Worm (Caenorhabditis elegans) whole organism, L1 larva: Measurements from ENCODE around the gene D2085.7.
A peak's percentile ranks its signal among the peaks of the same experiment; 100 is the strongest.

Experiments
- C16A3.4 ChIP-seq: fragments of 150-350 bp; optimal IDR thresholded peaks from 2 replicates; lab custom pipeline; 2014; ENCODE audit warnings: missing biosample characterization, missing genetic modification characterization
- F16B12.6 ChIP-seq: fragments of 150-350 bp; optimal IDR thresholded peaks from 2 replicates; lab custom pipeline; 2014; ENCODE audit warnings: missing biosample characterization, missing genetic modification characterization
- Y116A8C.19 ChIP-seq: sonication (generic microtip); optimal IDR thresholded peaks from 2 replicates; lab custom pipeline; 2016; ENCODE audit warnings: missing compliant biosample characterization, missing genetic modification characterization, borderline replicate concordance
- aha-1 ChIP-seq: fragments of 150-350 bp; optimal IDR thresholded peaks from 2 replicates; lab custom pipeline; 2014; ENCODE audit warnings: missing biosample characterization, missing genetic modification characterization
- alr-1 ChIP-seq: fragments of 200-800 bp; sonication (Bioruptor generic); optimal IDR thresholded peaks from 2 replicates; lab custom pipeline; 2018; ENCODE audit warnings: borderline replicate concordance, mild to moderate bottlenecking, missing genetic modification characterization, missing compliant biosample characterization
- ama-1 ChIP-seq: fragments of 150-350 bp; optimal IDR thresholded peaks from 2 replicates; lab custom pipeline; 2014
- blmp-1 ChIP-seq: fragments of 150-350 bp; optimal IDR thresholded peaks from 2 replicates; lab custom pipeline; 2014; ENCODE audit warnings: missing biosample characterization, missing genetic modification characterization
- ceh-8 ChIP-seq: fragments of 200-800 bp; sonication (Bioruptor generic); optimal IDR thresholded peaks from 2 replicates; lab custom pipeline; 2018; ENCODE audit warnings: mild to moderate bottlenecking, missing genetic modification characterization, moderate library complexity, missing compliant biosample characterization
- ceh-82 ChIP-seq, 3 experiments: fragments of 150-350 bp in 1 of 3; sonication (generic microtip) in 2 of 3; optimal IDR thresholded peaks; 2 replicates each; lab custom pipeline; 2014 to 2017; ENCODE audit warnings: missing biosample characterization in 3 of 3, missing genetic modification characterization in 3 of 3
- ces-1 ChIP-seq: fragments of 150-350 bp; optimal IDR thresholded peaks from 2 replicates; lab custom pipeline; 2014; ENCODE audit warnings: missing biosample characterization, missing genetic modification reagents, missing genetic modification characterization
- dsc-1 ChIP-seq: sonication (generic microtip); optimal IDR thresholded peaks from 2 replicates; lab custom pipeline; 2016; ENCODE audit warnings: mild to moderate bottlenecking, missing genetic modification characterization, missing compliant biosample characterization
- efl-1 ChIP-seq, 4 experiments: fragments of 150-350 bp; optimal IDR thresholded peaks in 3 of 4; peaks in 1 of 4; 1 replicate in 1 of 4; 2 replicates in 3 of 4; lab custom pipeline; 2014; ENCODE audit warnings: missing biosample characterization in 2 of 4, missing genetic modification characterization in 2 of 4, missing genetic modification reagents in 2 of 4
- efl-3 ChIP-seq: fragments of 200-800 bp; sonication (Bioruptor generic); optimal IDR thresholded peaks from 2 replicates; lab custom pipeline; 2018; ENCODE audit warnings: mild to moderate bottlenecking, missing genetic modification characterization, missing compliant biosample characterization
- egl-13 ChIP-seq: sonication (generic microtip); optimal IDR thresholded peaks from 2 replicates; lab custom pipeline; 2016; ENCODE audit warnings: missing genotype, missing genetic modification reagents, missing genetic modification characterization, missing compliant biosample characterization
- elt-3 ChIP-seq, 6 experiments: fragments of 150-350 bp in 1 of 6; sonication (generic microtip); optimal IDR thresholded peaks; 2 replicates each; lab custom pipeline; 2017 to 2018; ENCODE audit warnings: missing biosample characterization in 6 of 6, missing genetic modification characterization in 6 of 6, inconsistent platforms in 1 of 6
- ets-5 ChIP-seq: fragments of 200-800 bp; sonication (Bioruptor generic); IDR thresholded peaks from 2 replicates; pipeline ENCODE4 v1.3.6; 2022; ENCODE audit warnings: missing genetic modification characterization, missing compliant biosample characterization
- fkh-10 ChIP-seq: sonication (generic microtip); optimal IDR thresholded peaks from 2 replicates; lab custom pipeline; 2017; ENCODE audit warnings: missing biosample characterization, missing genetic modification reagents, missing genetic modification characterization
- fkh-4 ChIP-seq: sonication (generic microtip); optimal IDR thresholded peaks from 2 replicates; lab custom pipeline; 2016; ENCODE audit warnings: missing compliant biosample characterization, missing genetic modification characterization, borderline replicate concordance
- grh-1 ChIP-seq: fragments of 200-800 bp; sonication (Bioruptor generic); IDR thresholded peaks from 2 replicates; pipeline ENCODE4 v1.3.6; 2022; ENCODE audit warnings: missing genetic modification reagents, missing genetic modification characterization, missing compliant biosample characterization
- hlh-17 ChIP-seq: fragments of 200-800 bp; sonication (Bioruptor generic); optimal IDR thresholded peaks from 2 replicates; lab custom pipeline; 2018; ENCODE audit warnings: missing genetic modification characterization, mild to moderate bottlenecking, missing compliant biosample characterization, moderate library complexity, borderline replicate concordance
- hlh-4 ChIP-seq: sonication (generic microtip); optimal IDR thresholded peaks from 2 replicates; lab custom pipeline; 2016; ENCODE audit warnings: mild to moderate bottlenecking, missing genetic modification characterization, missing compliant biosample characterization
- hpl-2 ChIP-seq: fragments of 150-350 bp; optimal IDR thresholded peaks from 2 replicates; lab custom pipeline; 2014; ENCODE audit warnings: missing biosample characterization, missing genetic modification reagents, missing genetic modification characterization
- irx-1 ChIP-seq: sonication (generic microtip); optimal IDR thresholded peaks from 2 replicates; lab custom pipeline; 2016; ENCODE audit warnings: missing genetic modification characterization, missing compliant biosample characterization
- jun-1 ChIP-seq: fragments of 150-350 bp; optimal IDR thresholded peaks from 2 replicates; lab custom pipeline; 2014; ENCODE audit warnings: missing biosample characterization, missing genetic modification reagents, missing genetic modification characterization
- lin-13 ChIP-seq: fragments of 150-350 bp; optimal IDR thresholded peaks from 2 replicates; lab custom pipeline; 2014; ENCODE audit warnings: missing biosample characterization, missing genetic modification reagents, missing genetic modification characterization
- lin-14 ChIP-seq: fragments of 200-800 bp; sonication (Bioruptor generic); optimal IDR thresholded peaks from 2 replicates; lab custom pipeline; 2018; ENCODE audit warnings: mild to moderate bottlenecking, missing genetic modification characterization, moderate library complexity, missing compliant biosample characterization
- lin-39 ChIP-seq: fragments of 150-350 bp; optimal IDR thresholded peaks from 2 replicates; lab custom pipeline; 2014; ENCODE audit warnings: missing biosample characterization, missing genetic modification reagents, missing genetic modification characterization
- mab-9 ChIP-seq: fragments of 200-800 bp; sonication (Bioruptor generic); IDR thresholded peaks from 2 replicates; pipeline ENCODE4 v1.3.6; 2022; ENCODE audit warnings: missing genetic modification reagents, missing genetic modification characterization, missing compliant biosample characterization
- mdl-1 ChIP-seq, 2 experiments: fragments of 150-350 bp; optimal IDR thresholded peaks; 2 replicates each; lab custom pipeline; 2014 to 2017; ENCODE audit warnings: missing biosample characterization in 2 of 2, missing genetic modification characterization in 2 of 2, inconsistent platforms in 1 of 2
- mef-2 ChIP-seq: fragments of 150-350 bp; optimal IDR thresholded peaks from 2 replicates; lab custom pipeline; 2014; ENCODE audit warnings: missing biosample characterization, missing genetic modification characterization
- mep-1 ChIP-seq: fragments of 150-350 bp; optimal IDR thresholded peaks from 2 replicates; lab custom pipeline; 2014; ENCODE audit warnings: missing biosample characterization, missing genetic modification characterization
- nhr-19 ChIP-seq: fragments of 200-800 bp; sonication (Bioruptor generic); conservative IDR thresholded peaks from 2 replicates; pipeline ENCODE4 v1.3.6; 2022; ENCODE audit warnings: missing genetic modification characterization, missing compliant biosample characterization
- nhr-20 ChIP-seq: sonication (generic microtip); optimal IDR thresholded peaks from 2 replicates; lab custom pipeline; 2016; ENCODE audit warnings: mild to moderate bottlenecking, missing genetic modification characterization, missing compliant biosample characterization
- nhr-237 ChIP-seq: fragments of 150-350 bp; optimal IDR thresholded peaks from 2 replicates; lab custom pipeline; 2014; ENCODE audit warnings: missing biosample characterization, missing genetic modification characterization
- nhr-28 ChIP-seq: fragments of 150-350 bp; optimal IDR thresholded peaks from 2 replicates; lab custom pipeline; 2014; ENCODE audit warnings: missing biosample characterization, missing genetic modification characterization
- nhr-71 ChIP-seq: sonication (generic microtip); optimal IDR thresholded peaks from 2 replicates; lab custom pipeline; 2016; ENCODE audit warnings: mild to moderate bottlenecking, missing genetic modification characterization, moderate library complexity, missing compliant biosample characterization
- nhr-76 ChIP-seq: sonication (generic microtip); optimal IDR thresholded peaks from 2 replicates; lab custom pipeline; 2017; ENCODE audit warnings: missing biosample characterization, missing genetic modification characterization
- nhr-90 ChIP-seq: sonication (generic microtip); optimal IDR thresholded peaks from 2 replicates; lab custom pipeline; 2016; ENCODE audit warnings: mild to moderate bottlenecking, missing genetic modification characterization, missing compliant biosample characterization; ENCODE audit not compliant: poor library complexity
- pax-3 ChIP-seq: fragments of 200-800 bp; sonication (Bioruptor generic); optimal IDR thresholded peaks from 2 replicates; lab custom pipeline; 2018; ENCODE audit warnings: mild to moderate bottlenecking, missing genetic modification characterization, moderate library complexity, missing compliant biosample characterization
- skn-1 ChIP-seq: fragments of 150-350 bp; optimal IDR thresholded peaks from 2 replicates; lab custom pipeline; 2014; ENCODE audit warnings: missing biosample characterization, missing genetic modification characterization
- sox-4 ChIP-seq: sonication (generic microtip); optimal IDR thresholded peaks from 2 replicates; lab custom pipeline; 2016; ENCODE audit warnings: missing genetic modification characterization, missing compliant biosample characterization
- sptf-1 ChIP-seq: fragments of 150-350 bp; optimal IDR thresholded peaks from 2 replicates; lab custom pipeline; 2014; ENCODE audit warnings: missing biosample characterization, missing genetic modification characterization
- swsn-7 ChIP-seq: sonication (generic microtip); optimal IDR thresholded peaks from 2 replicates; lab custom pipeline; 2016; ENCODE audit warnings: missing genetic modification characterization, missing compliant biosample characterization
- unc-62 ChIP-seq: fragments of 150-350 bp; optimal IDR thresholded peaks from 2 replicates; lab custom pipeline; 2014; ENCODE audit warnings: missing biosample characterization, missing genetic modification reagents, missing genetic modification characterization
- unc-98 ChIP-seq: fragments of 200-800 bp; sonication (Bioruptor generic); IDR thresholded peaks from 2 replicates; pipeline ENCODE4 v1.3.6; 2022; ENCODE audit warnings: missing genetic modification characterization, missing compliant biosample characterization
- zip-4 ChIP-seq: fragments of 200-800 bp; sonication (Bioruptor generic); optimal IDR thresholded peaks from 2 replicates; lab custom pipeline; 2018; ENCODE audit warnings: mild to moderate bottlenecking, missing genetic modification characterization, moderate library complexity, missing compliant biosample characterization
- ztf-4 ChIP-seq: fragments of 150-350 bp; optimal IDR thresholded peaks from 2 replicates; lab custom pipeline; 2014; ENCODE audit warnings: missing biosample characterization, missing genetic modification characterization

The D2085.7 gene

ce11 chrII:8650644-8651159 lies 9.5 kb downstream of the D2085.7 start, which contains the start of gene pyr-1 (continued):
- peak; percentile 52 for TF ChIP-seq C16A3.4
- peak; percentile 59 for TF ChIP-seq mep-1 (tag; lab: Kevin White, UChicago)
- TF ChIP-seq alr-1 (tag; lab: Kevin White, UChicago), result no peak
- TF ChIP-seq F16B12.6, result peak; percentile 13
- TF ChIP-seq grh-1 (GFP tag; lab: Robert Waterston, UW), result no peak
- no peak for TF ChIP-seq unc-62 (GFP tag; lab: Kevin White, UChicago)
- no peak for TF ChIP-seq Y116A8C.19 (tag; lab: Kevin White, UChicago)
- no peak for TF ChIP-seq sox-4 (tag; lab: Kevin White, UChicago)
- TF ChIP-seq elt-3 (tag; optimal IDR thresholded peaks at IDR 0.05; lab: Kevin White, UChicago), result peak in 2 of 6 experiments; percentile 44 to 91
- TF ChIP-seq jun-1 (tag; lab: Kevin White, UChicago), result no peak
- no peak for TF ChIP-seq ama-1 (lab: Kevin White, UChicago)
- TF ChIP-seq lin-14 (GFP tag; lab: Kevin White, UChicago), result peak; percentile 72
- no peak for TF ChIP-seq unc-98 (GFP tag; lab: Robert Waterston, UW)
- no peak for TF ChIP-seq fkh-4 (tag; lab: Kevin White, UChicago)
- TF ChIP-seq zip-4 (GFP tag; lab: Kevin White, UChicago), result no peak
- TF ChIP-seq hlh-4 (tag; lab: Kevin White, UChicago), result no peak
- no peak for TF ChIP-seq lin-39
- TF ChIP-seq nhr-76, result no peak
- TF ChIP-seq dsc-1 (tag; lab: Kevin White, UChicago), result no peak
- TF ChIP-seq efl-3 (GFP tag; lab: Kevin White, UChicago), result no peak
- peak in 1 of 2 experiments; percentile 17 for TF ChIP-seq efl-1 (optimal IDR thresholded peaks at IDR 0.05; lab: Kevin White, UChicago)
- TF ChIP-seq efl-1 (GFP tag; optimal IDR thresholded peaks at IDR 0.05 in 1 of 2; lab: Kevin White, UChicago), result peak in 1 of 2 experiments; percentile 92
- TF ChIP-seq mef-2, result no peak
- TF ChIP-seq ceh-82 (tag; optimal IDR thresholded peaks at IDR 0.05; lab: Kevin White, UChicago), result no peak
- TF ChIP-seq nhr-237, result no peak
- TF ChIP-seq ces-1, result no peak
- no peak for TF ChIP-seq mab-9 (GFP tag; lab: Robert Waterston, UW)
- no peak for TF ChIP-seq hlh-17 (GFP tag; lab: Kevin White, UChicago)
- no peak for TF ChIP-seq blmp-1 (tag; lab: Kevin White, UChicago)
- no peak for TF ChIP-seq nhr-71 (tag; lab: Kevin White, UChicago)
- no peak for TF ChIP-seq swsn-7 (tag; lab: Kevin White, UChicago)
- no peak for TF ChIP-seq ets-5 (GFP tag; lab: Robert Waterston, UW)
- TF ChIP-seq ceh-8 (GFP tag; lab: Kevin White, UChicago), result no peak
- peak; percentile 58 for TF ChIP-seq nhr-20 (tag; lab: Kevin White, UChicago)
- no peak for TF ChIP-seq pax-3 (tag; lab: Kevin White, UChicago)
- no peak for TF ChIP-seq irx-1 (tag; lab: Kevin White, UChicago)
- no peak for TF ChIP-seq aha-1 (tag; lab: Kevin White, UChicago)
- TF ChIP-seq egl-13 (tag; lab: Kevin White, UChicago), result no peak
- no peak for TF ChIP-seq nhr-90 (tag; lab: Kevin White, UChicago)
- no peak for TF ChIP-seq sptf-1 (tag; lab: Kevin White, UChicago)
- no peak for TF ChIP-seq mdl-1 (tag; optimal IDR thresholded peaks at IDR 0.05; lab: Kevin White, UChicago)
- no peak for TF ChIP-seq nhr-28
- no peak for TF ChIP-seq nhr-19 (GFP tag; lab: Robert Waterston, UW)
- no peak for TF ChIP-seq ztf-4 (tag; lab: Kevin White, UChicago)
- TF ChIP-seq skn-1 (tag; lab: Kevin White, UChicago), result no peak
- TF ChIP-seq lin-13, result no peak
- no peak for TF ChIP-seq fkh-10 (GFP tag; lab: Kevin White, UChicago)
- TF ChIP-seq hpl-2 (GFP tag; lab: Kevin White, UChicago), result no peak
